Fruit fly (Drosophila melanogaster) whole organism: ENCODE data around the gene CG1275.

ENCODE experiments used
- CG8478 ChIP-seq: fragments of >200 bp; optimal IDR thresholded peaks from 2 replicates; lab custom pipeline; 2018; ENCODE audit warnings: inconsistent platforms
- Dll ChIP-seq: fragments of >200 bp; optimal IDR thresholded peaks from 2 replicates; lab custom pipeline; 2017
- EcR ChIP-seq, 2 experiments: fragments of >200 bp; optimal IDR thresholded peaks; 2 replicates each; lab custom pipeline; 2017; ENCODE audit warnings: missing biosample characterization in 2 of 2, missing genetic modification characterization in 2 of 2, missing genetic modification reagents in 2 of 2
- pan ChIP-seq: fragments of >200 bp; optimal IDR thresholded peaks from 2 replicates; lab custom pipeline; 2017
- psq ChIP-seq: fragments of >200 bp; optimal IDR thresholded peaks from 2 replicates; lab custom pipeline; 2017
- usp ChIP-seq: fragments of >200 bp; optimal IDR thresholded peaks from 2 replicates; lab custom pipeline; 2017; ENCODE audit warnings: missing biosample characterization, missing genetic modification characterization, mixed read lengths

- TF ChIP-seq CG8478 (lab: Kevin White, UChicago) (no peak), psq (lab: Kevin White, UChicago) (no peak), pan (lab: Kevin White, UChicago) (no peak), Dll (lab: Kevin White, UChicago) (no peak), usp (GFP tag; lab: Kevin White, UChicago) (no peak), EcR (GFP tag; optimal IDR thresholded peaks at IDR 0.05; lab: Kevin White, UChicago) (no peak)
Observed at dm6 chr3L:2273392-2273791, 16.2 kb upstream of the CG1275 start.
